Worm (Caenorhabditis elegans) whole organism, L1 larva: Measurements from ENCODE around the gene gcy-14.

Source experiments
- C16A3.4 ChIP-seq: fragments of 150-350 bp; optimal IDR thresholded peaks from 2 replicates; lab custom pipeline; 2014; ENCODE audit warnings: missing biosample characterization, missing genetic modification characterization
- Y116A8C.19 ChIP-seq: sonication (generic microtip); optimal IDR thresholded peaks from 2 replicates; lab custom pipeline; 2016; ENCODE audit warnings: missing compliant biosample characterization, missing genetic modification characterization, borderline replicate concordance
- ama-1 ChIP-seq: fragments of 150-350 bp; optimal IDR thresholded peaks from 2 replicates; lab custom pipeline; 2014
- ceh-63 ChIP-seq: fragments of 200-800 bp; sonication (Bioruptor generic); optimal IDR thresholded peaks from 2 replicates; lab custom pipeline; 2018; ENCODE audit warnings: mild to moderate bottlenecking, missing genetic modification characterization, missing compliant biosample characterization
- dpl-1 ChIP-seq, 3 experiments: fragments of 150-350 bp in 2 of 3; sonication (generic microtip) in 1 of 3; optimal IDR thresholded peaks; 2 replicates each; lab custom pipeline; 2014 to 2017; ENCODE audit warnings: missing biosample characterization in 3 of 3, missing genetic modification characterization in 3 of 3, missing genetic modification reagents in 3 of 3
- dsc-1 ChIP-seq: sonication (generic microtip); optimal IDR thresholded peaks from 2 replicates; lab custom pipeline; 2016; ENCODE audit warnings: mild to moderate bottlenecking, missing genetic modification characterization, missing compliant biosample characterization
- egl-13 ChIP-seq: sonication (generic microtip); optimal IDR thresholded peaks from 2 replicates; lab custom pipeline; 2016; ENCODE audit warnings: missing genotype, missing genetic modification reagents, missing genetic modification characterization, missing compliant biosample characterization
- egl-27 ChIP-seq, 2 experiments: fragments of 150-350 bp in 1 of 2; sonication (generic microtip); optimal IDR thresholded peaks; 3 replicates each; lab custom pipeline; 2017 to 2018; ENCODE audit warnings: missing biosample characterization in 2 of 2, missing genetic modification characterization in 2 of 2, missing genetic modification reagents in 2 of 2
- elt-3 ChIP-seq, 6 experiments: fragments of 150-350 bp in 1 of 6; sonication (generic microtip); optimal IDR thresholded peaks; 2 replicates each; lab custom pipeline; 2017 to 2018; ENCODE audit warnings: missing biosample characterization in 6 of 6, missing genetic modification characterization in 6 of 6, inconsistent platforms in 1 of 6
- fkh-10 ChIP-seq: sonication (generic microtip); optimal IDR thresholded peaks from 2 replicates; lab custom pipeline; 2017; ENCODE audit warnings: missing biosample characterization, missing genetic modification reagents, missing genetic modification characterization
- fkh-8 ChIP-seq: sonication (generic microtip); optimal IDR thresholded peaks from 2 replicates; lab custom pipeline; 2016; ENCODE audit warnings: mild to moderate bottlenecking, missing genetic modification characterization, missing compliant biosample characterization
- hlh-17 ChIP-seq: fragments of 200-800 bp; sonication (Bioruptor generic); optimal IDR thresholded peaks from 2 replicates; lab custom pipeline; 2018; ENCODE audit warnings: missing genetic modification characterization, mild to moderate bottlenecking, missing compliant biosample characterization, moderate library complexity, borderline replicate concordance
- hlh-4 ChIP-seq: sonication (generic microtip); optimal IDR thresholded peaks from 2 replicates; lab custom pipeline; 2016; ENCODE audit warnings: mild to moderate bottlenecking, missing genetic modification characterization, missing compliant biosample characterization
- hpl-2 ChIP-seq: fragments of 150-350 bp; optimal IDR thresholded peaks from 2 replicates; lab custom pipeline; 2014; ENCODE audit warnings: missing biosample characterization, missing genetic modification reagents, missing genetic modification characterization
- irx-1 ChIP-seq: sonication (generic microtip); optimal IDR thresholded peaks from 2 replicates; lab custom pipeline; 2016; ENCODE audit warnings: missing genetic modification characterization, missing compliant biosample characterization
- isw-1 ChIP-seq: fragments of 200-800 bp; sonication (Bioruptor generic); IDR thresholded peaks from 2 replicates; pipeline ENCODE4 v1.3.6; 2022; ENCODE audit warnings: missing genetic modification characterization, missing compliant biosample characterization
- lin-15B ChIP-seq: fragments of 150-350 bp; sonication (generic microtip); optimal IDR thresholded peaks from 3 replicates; lab custom pipeline; 2014; ENCODE audit warnings: missing biosample characterization, missing genetic modification characterization
- lin-35 ChIP-seq, 2 experiments: fragments of 150-350 bp; optimal IDR thresholded peaks; 2 replicates each; lab custom pipeline; 2014; ENCODE audit warnings: missing biosample characterization in 2 of 2, missing genetic modification characterization in 2 of 2, missing genetic modification reagents in 2 of 2
- lin-39 ChIP-seq: fragments of 150-350 bp; optimal IDR thresholded peaks from 2 replicates; lab custom pipeline; 2014; ENCODE audit warnings: missing biosample characterization, missing genetic modification reagents, missing genetic modification characterization
- lir-3 ChIP-seq: sonication (generic microtip); optimal IDR thresholded peaks from 2 replicates; lab custom pipeline; 2016; ENCODE audit warnings: mild to moderate bottlenecking, missing genetic modification characterization, moderate library complexity, missing compliant biosample characterization; ENCODE audit not compliant: poor library complexity
- lsy-2 ChIP-seq, 2 experiments: fragments of 150-350 bp; optimal IDR thresholded peaks; 2 replicates each; lab custom pipeline; 2014; ENCODE audit warnings: missing biosample characterization in 2 of 2, missing genetic modification characterization in 2 of 2
- mdl-1 ChIP-seq, 2 experiments: fragments of 150-350 bp; optimal IDR thresholded peaks; 2 replicates each; lab custom pipeline; 2014 to 2017; ENCODE audit warnings: missing biosample characterization in 2 of 2, missing genetic modification characterization in 2 of 2, inconsistent platforms in 1 of 2
- mef-2 ChIP-seq: fragments of 150-350 bp; optimal IDR thresholded peaks from 2 replicates; lab custom pipeline; 2014; ENCODE audit warnings: missing biosample characterization, missing genetic modification characterization
- mep-1 ChIP-seq: fragments of 150-350 bp; optimal IDR thresholded peaks from 2 replicates; lab custom pipeline; 2014; ENCODE audit warnings: missing biosample characterization, missing genetic modification characterization
- nhr-19 ChIP-seq: fragments of 200-800 bp; sonication (Bioruptor generic); conservative IDR thresholded peaks from 2 replicates; pipeline ENCODE4 v1.3.6; 2022; ENCODE audit warnings: missing genetic modification characterization, missing compliant biosample characterization
- nhr-20 ChIP-seq: sonication (generic microtip); optimal IDR thresholded peaks from 2 replicates; lab custom pipeline; 2016; ENCODE audit warnings: mild to moderate bottlenecking, missing genetic modification characterization, missing compliant biosample characterization
- nhr-237 ChIP-seq: fragments of 150-350 bp; optimal IDR thresholded peaks from 2 replicates; lab custom pipeline; 2014; ENCODE audit warnings: missing biosample characterization, missing genetic modification characterization
- nhr-28 ChIP-seq: fragments of 150-350 bp; optimal IDR thresholded peaks from 2 replicates; lab custom pipeline; 2014; ENCODE audit warnings: missing biosample characterization, missing genetic modification characterization
- nhr-47 ChIP-seq: sonication (generic microtip); optimal IDR thresholded peaks from 2 replicates; lab custom pipeline; 2016; ENCODE audit warnings: mild to moderate bottlenecking, missing genetic modification characterization, moderate library complexity, missing compliant biosample characterization
- nhr-77 ChIP-seq: fragments of 150-350 bp; optimal IDR thresholded peaks from 2 replicates; lab custom pipeline; 2014; ENCODE audit warnings: missing biosample characterization, missing genetic modification characterization
- nhr-90 ChIP-seq: sonication (generic microtip); optimal IDR thresholded peaks from 2 replicates; lab custom pipeline; 2016; ENCODE audit warnings: mild to moderate bottlenecking, missing genetic modification characterization, missing compliant biosample characterization; ENCODE audit not compliant: poor library complexity
- pax-3 ChIP-seq: fragments of 200-800 bp; sonication (Bioruptor generic); optimal IDR thresholded peaks from 2 replicates; lab custom pipeline; 2018; ENCODE audit warnings: mild to moderate bottlenecking, missing genetic modification characterization, moderate library complexity, missing compliant biosample characterization
- pqm-1 ChIP-seq: sonication (generic microtip); optimal IDR thresholded peaks from 3 replicates; lab custom pipeline; 2017; ENCODE audit warnings: missing biosample characterization, missing genetic modification characterization
- skn-1 ChIP-seq: fragments of 150-350 bp; optimal IDR thresholded peaks from 2 replicates; lab custom pipeline; 2014; ENCODE audit warnings: missing biosample characterization, missing genetic modification characterization
- snpc-4 ChIP-seq: fragments of 150-350 bp; optimal IDR thresholded peaks from 2 replicates; lab custom pipeline; 2014; ENCODE audit warnings: missing biosample characterization, missing genetic modification characterization
- snu-23 ChIP-seq: sonication (generic microtip); optimal IDR thresholded peaks from 2 replicates; lab custom pipeline; 2016; ENCODE audit warnings: missing genetic modification characterization, missing compliant biosample characterization
- sox-4 ChIP-seq: sonication (generic microtip); optimal IDR thresholded peaks from 2 replicates; lab custom pipeline; 2016; ENCODE audit warnings: missing genetic modification characterization, missing compliant biosample characterization
- sptf-1 ChIP-seq: fragments of 150-350 bp; optimal IDR thresholded peaks from 2 replicates; lab custom pipeline; 2014; ENCODE audit warnings: missing biosample characterization, missing genetic modification characterization
- sup-37 ChIP-seq: fragments of 200-800 bp; sonication (Bioruptor generic); optimal IDR thresholded peaks from 2 replicates; lab custom pipeline; 2018; ENCODE audit warnings: mild to moderate bottlenecking, missing genetic modification characterization, missing compliant biosample characterization
- swsn-7 ChIP-seq: sonication (generic microtip); optimal IDR thresholded peaks from 2 replicates; lab custom pipeline; 2016; ENCODE audit warnings: missing genetic modification characterization, missing compliant biosample characterization
- tbx-2 ChIP-seq: sonication (generic microtip); optimal IDR thresholded peaks from 2 replicates; lab custom pipeline; 2016; ENCODE audit warnings: missing genetic modification characterization, missing compliant biosample characterization
- unc-130 ChIP-seq: fragments of 150-350 bp; optimal IDR thresholded peaks from 2 replicates; lab custom pipeline; 2017; ENCODE audit warnings: missing biosample characterization, missing genetic modification characterization, inconsistent platforms
- unc-62 ChIP-seq: fragments of 150-350 bp; optimal IDR thresholded peaks from 2 replicates; lab custom pipeline; 2014; ENCODE audit warnings: missing biosample characterization, missing genetic modification reagents, missing genetic modification characterization
- unc-86 ChIP-seq: sonication (generic microtip); optimal IDR thresholded peaks from 2 replicates; lab custom pipeline; 2016; ENCODE audit warnings: missing genetic modification characterization, missing compliant biosample characterization
- zag-1 ChIP-seq: fragments of 150-350 bp; optimal IDR thresholded peaks from 2 replicates; lab custom pipeline; 2014; ENCODE audit warnings: missing biosample characterization, missing genetic modification characterization
- zip-4 ChIP-seq: fragments of 200-800 bp; sonication (Bioruptor generic); optimal IDR thresholded peaks from 2 replicates; lab custom pipeline; 2018; ENCODE audit warnings: mild to moderate bottlenecking, missing genetic modification characterization, moderate library complexity, missing compliant biosample characterization
- ztf-4 ChIP-seq: fragments of 150-350 bp; optimal IDR thresholded peaks from 2 replicates; lab custom pipeline; 2014; ENCODE audit warnings: missing biosample characterization, missing genetic modification characterization

Gene gcy-14

DNA sequence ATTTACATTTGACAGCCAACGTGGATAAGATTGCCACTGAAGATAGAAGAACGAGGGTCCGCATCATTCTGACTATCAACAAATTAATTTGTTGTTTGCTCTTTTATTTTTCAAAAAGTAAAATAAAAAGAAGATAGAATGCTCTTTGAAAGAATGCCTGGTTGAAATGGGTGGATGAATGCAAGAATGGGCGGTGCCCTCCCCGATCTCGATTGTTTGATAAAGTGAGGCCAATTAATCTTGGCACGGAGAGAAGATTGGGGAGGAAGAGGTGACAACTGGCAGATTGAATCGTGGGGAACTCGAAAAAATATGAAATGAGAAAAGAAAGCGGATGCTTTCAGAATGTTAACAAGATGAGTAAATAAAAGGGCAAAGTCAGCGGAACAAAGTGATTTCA is 3.3 kb upstream of the gcy-14 start, which contains the start of gene ZC412.3 (continued):
- TF ChIP-seq egl-13: no peak
- TF ChIP-seq swsn-7 (tag; lab: Kevin White, UChicago): no peak
- TF ChIP-seq unc-86 (tag; lab: Kevin White, UChicago): no peak
- TF ChIP-seq isw-1 (GFP tag; lab: Robert Waterston, UW): no peak
- TF ChIP-seq elt-3 (tag; optimal IDR thresholded peaks at IDR 0.05; lab: Kevin White, UChicago): no peak
- no peak for TF ChIP-seq nhr-77 (tag; lab: Kevin White, UChicago)
- no peak for TF ChIP-seq fkh-10 (GFP tag; lab: Kevin White, UChicago)
- no peak for TF ChIP-seq hpl-2
- TF ChIP-seq sptf-1 (tag; lab: Kevin White, UChicago): no peak
- TF ChIP-seq pqm-1 (tag; lab: Kevin White, UChicago): no peak
- no peak for TF ChIP-seq lin-15B (tag; lab: Kevin White, UChicago)
- TF ChIP-seq mef-2 (tag; lab: Kevin White, UChicago): no peak
- no peak for TF ChIP-seq hlh-4 (tag; lab: Kevin White, UChicago)
- TF ChIP-seq zag-1: no peak
- TF ChIP-seq unc-62 (GFP tag; lab: Kevin White, UChicago): no peak
- no peak for TF ChIP-seq nhr-90 (tag; lab: Kevin White, UChicago)
- no peak for TF ChIP-seq ceh-63 (GFP tag; lab: Kevin White, UChicago)
- TF ChIP-seq nhr-20 (tag; lab: Kevin White, UChicago): no peak
- peak; percentile 53 for TF ChIP-seq lin-39
- no peak for TF ChIP-seq sox-4
- no peak for TF ChIP-seq lsy-2 (tag; optimal IDR thresholded peaks at IDR 0.05; lab: Kevin White, UChicago)
- no peak for TF ChIP-seq fkh-8 (tag; lab: Kevin White, UChicago)
- no peak for TF ChIP-seq irx-1 (tag; lab: Kevin White, UChicago)
- no peak for TF ChIP-seq zip-4 (GFP tag; lab: Kevin White, UChicago)
- TF ChIP-seq lir-3 (tag; lab: Kevin White, UChicago): no peak
- no peak for TF ChIP-seq nhr-28 (tag; lab: Kevin White, UChicago)
- TF ChIP-seq nhr-237 (tag; lab: Kevin White, UChicago): no peak
- TF ChIP-seq nhr-47: no peak
- TF ChIP-seq mdl-1 (tag; optimal IDR thresholded peaks at IDR 0.05; lab: Kevin White, UChicago): no peak
- TF ChIP-seq unc-130 (tag; lab: Kevin White, UChicago): peak; percentile 56
- TF ChIP-seq skn-1 (tag; lab: Kevin White, UChicago): no peak
- TF ChIP-seq ztf-4: no peak
- TF ChIP-seq egl-27 (tag; optimal IDR thresholded peaks at IDR 0.05; lab: Kevin White, UChicago): no peak
- TF ChIP-seq dsc-1 (tag; lab: Kevin White, UChicago): no peak
- TF ChIP-seq pax-3: no peak
- no peak for TF ChIP-seq dpl-1 (GFP tag; optimal IDR thresholded peaks at IDR 0.05; lab: Kevin White, UChicago)

DNA sequence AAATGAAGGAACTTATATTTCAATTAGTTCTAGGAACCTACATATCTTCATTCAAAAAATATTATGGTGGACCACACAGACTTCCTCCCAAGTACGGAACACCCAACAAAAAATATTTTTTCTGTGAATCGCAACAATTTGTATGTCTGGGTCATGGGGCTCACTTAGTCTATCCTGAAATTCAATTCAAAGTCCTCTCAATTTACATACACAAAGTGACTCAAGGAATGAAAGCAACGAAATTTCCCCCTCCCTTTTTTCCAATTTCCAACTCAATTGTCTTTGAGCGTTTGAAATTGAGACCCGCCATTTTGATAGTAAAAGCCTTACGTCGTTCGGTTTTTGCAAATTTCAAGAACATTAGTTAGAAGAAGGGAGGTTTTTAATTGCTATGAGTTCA is 8.7 kb downstream of the gcy-14 start:
- no peak for TF ChIP-seq sox-4
- peak; percentile 46 for TF ChIP-seq fkh-10 (GFP tag; lab: Kevin White, UChicago)

DNA sequence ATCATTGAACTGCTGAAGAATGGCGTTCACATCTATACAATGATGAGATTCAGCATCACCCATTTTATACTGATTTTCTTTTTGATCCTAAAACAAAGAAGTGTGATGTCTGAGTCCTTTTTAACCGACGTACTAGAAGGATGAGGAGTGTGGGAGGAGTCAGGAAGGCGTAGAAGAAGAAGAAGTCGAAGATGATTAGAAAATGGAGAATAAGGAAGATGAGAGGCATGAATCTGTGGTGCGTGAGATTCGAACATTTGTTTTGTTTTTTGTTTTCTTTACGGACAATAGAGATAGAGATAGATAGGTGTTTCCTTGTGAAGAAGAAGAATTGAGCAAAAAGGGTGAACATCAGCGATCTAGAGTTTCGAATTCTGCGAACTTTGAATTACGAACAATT is 9.6 kb downstream of the gcy-14 start, which contains the start of gene npr-13:
Gene npr-13 (minus strand): TSS at position 101 of the 400 bp plus-strand sequence.
- TF ChIP-seq Y116A8C.19 (tag; lab: Kevin White, UChicago) (no peak), hlh-17 (GFP tag; lab: Kevin White, UChicago) (no peak)

DNA sequence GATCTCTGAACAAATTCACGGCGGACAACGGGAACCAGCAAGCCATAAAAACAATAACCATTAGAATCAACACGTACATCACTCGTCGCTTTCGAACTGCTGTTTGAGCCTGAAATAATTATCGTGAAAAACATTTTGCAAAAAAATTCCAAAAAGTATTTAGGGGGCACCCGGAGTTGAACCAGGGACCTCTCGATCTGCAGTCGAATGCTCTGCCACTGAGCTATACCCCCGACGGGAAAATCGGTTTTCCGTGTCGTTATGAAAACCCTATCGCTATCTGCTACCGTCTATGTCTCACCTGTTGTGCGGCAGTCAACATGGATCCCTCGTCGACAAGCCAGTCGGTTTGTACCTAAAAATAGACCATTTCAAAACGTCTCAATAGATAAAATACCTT is 12.5 kb downstream of the gcy-14 start:
- TF ChIP-seq dpl-1 (GFP tag; optimal IDR thresholded peaks at IDR 0.05; lab: Kevin White, UChicago) (peak in 1 of 3 experiments; percentile 4), pax-3 (peak; percentile 42), C16A3.4 (tag; lab: Kevin White, UChicago) (peak; percentile 50), unc-86 (tag; lab: Kevin White, UChicago) (no peak), unc-130 (tag; lab: Kevin White, UChicago) (peak; percentile 47), zip-4 (GFP tag; lab: Kevin White, UChicago) (peak; percentile 1), nhr-19 (GFP tag; lab: Robert Waterston, UW) (peak; percentile 47), lin-35 (GFP tag; optimal IDR thresholded peaks at IDR 0.05; lab: Kevin White, UChicago) (peak in 1 of 2 experiments; percentile 51), tbx-2 (tag; lab: Kevin White, UChicago) (no peak), ama-1 (lab: Kevin White, UChicago) (no peak), irx-1 (tag; lab: Kevin White, UChicago) (no peak), mep-1 (tag; lab: Kevin White, UChicago) (no peak), nhr-90 (tag; lab: Kevin White, UChicago) (peak; percentile 55), nhr-20 (tag; lab: Kevin White, UChicago) (peak; percentile 41), snu-23 (GFP tag; lab: Kevin White, UChicago) (peak; percentile 55), snpc-4 (peak; percentile 11), isw-1 (GFP tag; lab: Robert Waterston, UW) (no peak), egl-27 (tag; optimal IDR thresholded peaks at IDR 0.05; lab: Kevin White, UChicago) (no peak), swsn-7 (tag; lab: Kevin White, UChicago) (peak; percentile 6), sup-37 (GFP tag; lab: Kevin White, UChicago) (no peak)
